Worm (Caenorhabditis elegans): ENCODE data around the gene irld-65.

DNA sequence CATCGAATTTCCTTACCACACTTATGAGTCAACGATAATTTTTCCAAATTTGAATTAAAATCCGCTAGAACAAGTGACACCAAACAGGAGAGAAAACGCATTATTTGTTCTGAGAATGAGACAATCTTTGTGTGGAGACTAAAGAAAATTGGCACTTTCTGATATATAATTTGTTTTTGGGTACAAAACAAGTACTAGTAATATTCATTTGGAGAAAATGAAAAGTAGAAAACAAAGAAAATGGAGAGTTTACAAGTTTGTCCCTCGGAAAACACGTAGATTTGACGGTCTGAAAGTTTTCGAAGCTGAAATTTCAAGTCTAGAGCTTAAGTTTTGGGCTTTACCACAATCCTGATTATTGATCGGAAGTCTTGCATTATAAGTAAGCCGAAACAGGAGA, 3.0 kb upstream of the irld-65 start, which contains the start of gene irld-66:
- TF ChIP-seq hnd-1 (tag; optimal IDR thresholded peaks at IDR 0.05): no peak
- TF ChIP-seq ama-1 (optimal IDR thresholded peaks at IDR 0.05): no peak
- TF ChIP-seq aly-1 (tag; optimal IDR thresholded peaks at IDR 0.05): no peak
- TF ChIP-seq pes-1 (GFP tag; IDR thresholded peaks at IDR 0.05): no peak
- no peak for TF ChIP-seq tra-4 (tag; optimal IDR thresholded peaks at IDR 0.05)
